Fruit fly (Drosophila melanogaster): ENCODE measurements around the gene xit.
A peak's percentile ranks its signal among the peaks of the same experiment; 100 is the strongest.

xit gene

DNA sequence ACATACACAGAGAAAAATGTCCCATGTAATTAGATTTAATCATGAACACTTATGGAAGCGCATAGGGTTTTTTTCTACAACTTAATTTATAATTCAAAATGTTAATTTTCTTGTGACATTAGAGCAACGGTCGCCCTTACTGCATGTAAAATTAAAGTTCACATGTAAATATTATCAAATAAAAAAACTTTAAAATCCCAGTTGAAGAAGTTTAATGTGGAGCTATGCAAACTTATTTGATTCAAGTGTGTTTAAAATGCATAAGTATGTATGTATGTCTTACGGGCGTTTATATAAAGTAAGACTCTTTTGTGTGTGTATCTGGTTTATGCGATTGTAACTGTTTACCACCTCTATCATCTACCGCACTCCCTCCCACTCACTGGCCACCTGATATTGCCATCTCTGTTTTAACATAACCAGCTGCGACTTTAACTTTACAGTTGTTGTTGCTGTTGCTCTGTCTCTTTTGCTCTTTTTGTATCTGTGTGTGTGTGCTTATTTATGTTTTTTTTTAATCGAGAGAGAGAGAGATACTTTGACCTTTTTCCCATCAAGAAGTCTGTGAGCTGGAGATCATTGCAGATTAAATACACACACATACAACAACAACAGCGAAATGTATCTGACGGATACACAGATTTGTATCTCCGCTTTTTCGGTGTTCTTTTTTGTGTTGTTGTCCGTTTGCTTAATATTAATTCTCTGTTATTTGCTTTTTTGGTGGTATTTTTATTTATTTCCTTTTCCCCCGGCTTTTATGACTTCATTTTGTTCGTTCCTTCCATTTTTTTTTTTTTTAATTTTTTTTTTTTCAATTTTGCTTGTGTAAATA is 34.8 kb downstream of the xit start (continued):
- TF ChIP-seq Hand (GFP tag; optimal IDR thresholded peaks at IDR 0.05) = peak; percentile 74
- 0 out of 3 replicates have a peak, but pooled peaks have one; percentile 55 for TF ChIP-seq CG11456 (GFP tag; IDR thresholded peaks at IDR 0.05)
- peak; percentile 26 for TF ChIP-seq Deaf1 (tag; optimal IDR thresholded peaks at IDR 0.05)
- peak; percentile 90 for TF ChIP-seq Xbp1 (GFP tag; optimal IDR thresholded peaks at IDR 0.05)
- TF ChIP-seq pho (GFP tag; optimal IDR thresholded peaks at IDR 0.05) = peak; percentile 70
- TF ChIP-seq CG13424 (tag; optimal IDR thresholded peaks at IDR 0.05) = peak; percentile 96
- TF ChIP-seq CG34422 (GFP tag; IDR thresholded peaks at IDR 0.05) = 0 out of 3 replicates have a peak, but pooled peaks have one; percentile 55
- no peak for TF ChIP-seq D (optimal IDR thresholded peaks at IDR 0.05)
- TF ChIP-seq D (GFP tag; optimal IDR thresholded peaks at IDR 0.05) = peak; percentile 81
- peak; percentile 96 for TF ChIP-seq CG12659 (GFP tag; optimal IDR thresholded peaks at IDR 0.05)
- TF ChIP-seq CG6689 (GFP tag; IDR thresholded peaks at IDR 0.05) = peak; percentile 78
- peak; percentile 65 for TF ChIP-seq CG6254 (GFP tag; optimal IDR thresholded peaks at IDR 0.05)
- TF ChIP-seq zf30C (GFP tag; optimal IDR thresholded peaks at IDR 0.05) = peak; percentile 81
- TF ChIP-seq Ada2b (GFP tag; IDR thresholded peaks at IDR 0.05) = peak; percentile 53
- TF ChIP-seq Vsx1 (GFP tag; optimal IDR thresholded peaks at IDR 0.05) = peak; percentile 71
- peak; percentile 96 for TF ChIP-seq CG11504 (tag; optimal IDR thresholded peaks at IDR 0.05)
- peak; percentile 81 for TF ChIP-seq CG4707 (GFP tag; optimal IDR thresholded peaks at IDR 0.05)
- TF ChIP-seq crc (GFP tag; optimal IDR thresholded peaks at IDR 0.05) = peak; percentile 56
- TF ChIP-seq Atf-2 (GFP tag; optimal IDR thresholded peaks at IDR 0.05) = peak; percentile 84
- peak; percentile 67; the same call in 1 of the 2 replicates for TF ChIP-seq vvl (GFP tag; IDR thresholded peaks at IDR 0.05)
- TF ChIP-seq Mes4 (GFP tag; optimal IDR thresholded peaks at IDR 0.05) = peak; percentile 76
- peak; percentile 68 for TF ChIP-seq corto (GFP tag; optimal IDR thresholded peaks at IDR 0.05)
- TF ChIP-seq CG15073 (GFP tag; optimal IDR thresholded peaks at IDR 0.05) = no peak
- TF ChIP-seq Mrtf (GFP tag; IDR thresholded peaks at IDR 0.05) = 0 out of 3 replicates have a peak, but pooled peaks have one; percentile 39
- TF ChIP-seq D19A (tag; optimal IDR thresholded peaks at IDR 0.05) = peak; percentile 69
- no peak for TF ChIP-seq Nf-YA (GFP tag; IDR thresholded peaks at IDR 0.05)
- peak; percentile 90 for TF ChIP-seq az2 (GFP tag; optimal IDR thresholded peaks at IDR 0.05)
- TF ChIP-seq crp (GFP tag; optimal IDR thresholded peaks at IDR 0.05) = peak in 1 of 2 experiments; percentile 51
- no peak for TF ChIP-seq prd (optimal IDR thresholded peaks at IDR 0.05)
- TF ChIP-seq prd (GFP tag; IDR thresholded peaks at IDR 0.05) = peak; percentile 55; the same call in 1 of the 3 replicates
- TF ChIP-seq tio (GFP tag; optimal IDR thresholded peaks at IDR 0.05) = peak; percentile 89
- no peak for TF ChIP-seq CG1647 (GFP tag; optimal IDR thresholded peaks at IDR 0.05)
- TF ChIP-seq exex (tag; optimal IDR thresholded peaks at IDR 0.05) = peak; percentile 4
- TF ChIP-seq Dbx (GFP tag; IDR thresholded peaks at IDR 0.05) = no peak
- peak; percentile 36 for TF ChIP-seq CG4854 (GFP tag; optimal IDR thresholded peaks at IDR 0.05)
- no peak for TF ChIP-seq inv (GFP tag; IDR thresholded peaks at IDR 0.05; ENCODE audit: partially characterized antibody)
- no peak for TF ChIP-seq CG10565 (GFP tag; optimal IDR thresholded peaks at IDR 0.05)
- peak; percentile 81 for TF ChIP-seq pum (GFP tag; optimal IDR thresholded peaks at IDR 0.05)
- peak; percentile 54 for TF ChIP-seq ap (GFP tag; IDR thresholded peaks at IDR 0.05)
- no peak for TF ChIP-seq TFAM (GFP tag; optimal IDR thresholded peaks at IDR 0.05)
- peak; percentile 77 for TF ChIP-seq en (GFP tag; optimal IDR thresholded peaks at IDR 0.05)
- TF ChIP-seq CG4424 (GFP tag; optimal IDR thresholded peaks at IDR 0.05) = peak; percentile 70
- no peak for TF ChIP-seq CG9932 (GFP tag; IDR thresholded peaks at IDR 0.05)
- no peak for TF ChIP-seq MTF-1 (GFP tag; optimal IDR thresholded peaks at IDR 0.05; ENCODE audit: borderline replicate concordance)
- TF ChIP-seq CG7963 (GFP tag; IDR thresholded peaks at IDR 0.05; ENCODE audit: partially characterized antibody) = no peak
- no peak for TF ChIP-seq cad (GFP tag; optimal IDR thresholded peaks at IDR 0.05)
- peak; percentile 80 for TF ChIP-seq CG2202 (tag; optimal IDR thresholded peaks at IDR 0.05)
- peak; percentile 82 for TF ChIP-seq onecut (GFP tag; IDR thresholded peaks at IDR 0.05)
- TF ChIP-seq fd64A (GFP tag; optimal IDR thresholded peaks at IDR 0.05) = peak; percentile 41
